Worm (Caenorhabditis elegans) whole organism, late embryonic: Measurements from ENCODE around the gene nhr-235.

Experiments
- F13H6.1 ChIP-seq: sonication (generic microtip); optimal IDR thresholded peaks from 2 replicates; lab custom pipeline; 2016; ENCODE audit warnings: missing genetic modification characterization, missing compliant biosample characterization
- K09A11.1 ChIP-seq: sonication (generic microtip); optimal IDR thresholded peaks from 2 replicates; lab custom pipeline; 2017; ENCODE audit warnings: antibody characterized with exemption, mild to moderate bottlenecking, missing genetic modification characterization, missing compliant biosample characterization; ENCODE audit not compliant: insufficient read depth
- ama-1 ChIP-seq: fragments of 150-350 bp; optimal IDR thresholded peaks from 2 replicates; lab custom pipeline; 2014
- ceh-18 ChIP-seq: sonication (generic microtip); optimal IDR thresholded peaks from 2 replicates; lab custom pipeline; 2016; ENCODE audit warnings: missing genetic modification characterization, missing compliant biosample characterization
- ceh-2 ChIP-seq: sonication (generic microtip); optimal IDR thresholded peaks from 2 replicates; lab custom pipeline; 2016; ENCODE audit warnings: missing genotype, missing genetic modification characterization, missing compliant biosample characterization
- ceh-24 ChIP-seq: sonication (generic microtip); optimal IDR thresholded peaks from 2 replicates; lab custom pipeline; 2016; ENCODE audit warnings: mild to moderate bottlenecking, missing genetic modification characterization, missing compliant biosample characterization
- ceh-31 ChIP-seq: sonication (generic microtip); optimal IDR thresholded peaks from 2 replicates; lab custom pipeline; 2016; ENCODE audit warnings: missing genetic modification characterization, missing compliant biosample characterization
- ceh-34 ChIP-seq: sonication (generic microtip); optimal IDR thresholded peaks from 2 replicates; lab custom pipeline; 2016; ENCODE audit warnings: mild to moderate bottlenecking, missing genetic modification characterization, missing compliant biosample characterization
- ceh-45 ChIP-seq: fragments of 200-800 bp; sonication (Bioruptor generic); IDR thresholded peaks from 2 replicates; pipeline ENCODE4 v1.3.6; 2022; ENCODE audit warnings: missing genetic modification reagents, missing genetic modification characterization, missing compliant biosample characterization
- ceh-48 ChIP-seq: sonication (generic microtip); optimal IDR thresholded peaks from 2 replicates; lab custom pipeline; 2016; ENCODE audit warnings: missing genetic modification characterization, inconsistent platforms, missing compliant biosample characterization
- che-1 ChIP-seq: sonication (generic microtip); optimal IDR thresholded peaks from 2 replicates; lab custom pipeline; 2016; ENCODE audit warnings: mild to moderate bottlenecking, missing genetic modification characterization, missing compliant biosample characterization
- dmd-4 ChIP-seq: sonication (generic microtip); optimal IDR thresholded peaks from 2 replicates; lab custom pipeline; 2016; ENCODE audit warnings: borderline replicate concordance, missing genetic modification characterization, missing compliant biosample characterization
- eyg-1 ChIP-seq: sonication (generic microtip); optimal IDR thresholded peaks from 2 replicates; lab custom pipeline; 2016; ENCODE audit warnings: missing genotype, missing genetic modification characterization, missing compliant biosample characterization
- fax-1 ChIP-seq: sonication (generic microtip); optimal IDR thresholded peaks from 2 replicates; lab custom pipeline; 2016; ENCODE audit warnings: missing genotype, missing genetic modification characterization, missing compliant biosample characterization
- hlh-15 ChIP-seq: sonication (generic microtip); optimal IDR thresholded peaks from 2 replicates; lab custom pipeline; 2016; ENCODE audit warnings: missing genetic modification characterization, missing compliant biosample characterization
- hlh-30 ChIP-seq: sonication (generic microtip); optimal IDR thresholded peaks from 2 replicates; lab custom pipeline; 2017; ENCODE audit warnings: antibody characterized with exemption, missing genetic modification characterization, missing compliant biosample characterization; ENCODE audit not compliant: insufficient read depth
- hlh-6 ChIP-seq: sonication (generic microtip); optimal IDR thresholded peaks from 2 replicates; lab custom pipeline; 2016; ENCODE audit warnings: missing genotype, missing genetic modification characterization, missing compliant biosample characterization
- lim-6 ChIP-seq: sonication (generic microtip); optimal IDR thresholded peaks from 2 replicates; lab custom pipeline; 2016; ENCODE audit warnings: missing genetic modification characterization, missing compliant biosample characterization
- mec-3 ChIP-seq: sonication (generic microtip); optimal IDR thresholded peaks from 2 replicates; lab custom pipeline; 2016; ENCODE audit warnings: borderline replicate concordance, missing genetic modification characterization, missing compliant biosample characterization
- nfya-1 ChIP-seq: sonication (generic microtip); optimal IDR thresholded peaks from 2 replicates; lab custom pipeline; 2017; ENCODE audit warnings: missing genetic modification characterization, mild to moderate bottlenecking, missing compliant biosample characterization, antibody characterized with exemption, moderate library complexity
- npax-4 ChIP-seq: sonication (generic microtip); optimal IDR thresholded peaks from 2 replicates; lab custom pipeline; 2016; ENCODE audit warnings: missing genetic modification characterization, missing compliant biosample characterization
- odd-2 ChIP-seq: sonication (generic microtip); optimal IDR thresholded peaks from 2 replicates; lab custom pipeline; 2017; ENCODE audit warnings: antibody characterized with exemption, mild to moderate bottlenecking, missing genetic modification characterization, missing compliant biosample characterization
- pat-9 ChIP-seq: fragments of 200-800 bp; sonication (Bioruptor generic); optimal IDR thresholded peaks from 2 replicates; lab custom pipeline; 2018; ENCODE audit warnings: mild to moderate bottlenecking, missing genetic modification characterization, moderate library complexity, missing compliant biosample characterization
- pax-1 ChIP-seq: fragments of 150-350 bp; optimal IDR thresholded peaks from 2 replicates; lab custom pipeline; 2014; ENCODE audit warnings: missing biosample characterization, missing genetic modification characterization
- pha-2 ChIP-seq: sonication (generic microtip); optimal IDR thresholded peaks from 2 replicates; lab custom pipeline; 2017; ENCODE audit warnings: mild to moderate bottlenecking, missing genetic modification characterization, missing compliant biosample characterization
- pqm-1 ChIP-seq: sonication (generic microtip); optimal IDR thresholded peaks from 2 replicates; lab custom pipeline; 2016; ENCODE audit warnings: missing genetic modification characterization, missing compliant biosample characterization
- pros-1 ChIP-seq: fragments of 150-350 bp; optimal IDR thresholded peaks from 2 replicates; lab custom pipeline; 2014; ENCODE audit warnings: missing biosample characterization, missing genetic modification reagents, missing genetic modification characterization
- tbx-2 ChIP-seq: sonication (generic microtip); optimal IDR thresholded peaks from 2 replicates; lab custom pipeline; 2016; ENCODE audit warnings: missing genetic modification characterization, missing compliant biosample characterization
- tbx-7 ChIP-seq: sonication (generic microtip); optimal IDR thresholded peaks from 2 replicates; lab custom pipeline; 2016; ENCODE audit warnings: missing genotype, missing genetic modification characterization, missing compliant biosample characterization
- ttx-3 ChIP-seq: sonication (generic microtip); optimal IDR thresholded peaks from 2 replicates; lab custom pipeline; 2016; ENCODE audit warnings: missing genetic modification reagents, missing genetic modification characterization, missing compliant biosample characterization
- unc-3 ChIP-seq, 2 experiments: fragments of 200-800 bp in 1 of 2; sonication (Bioruptor generic) in 1 of 2; sonication (generic microtip) in 1 of 2; conservative IDR thresholded peaks in 1 of 2; optimal IDR thresholded peaks in 1 of 2; 2 replicates each; pipeline versions ENCODE4 v1.3.6 to Lab custom; 2016 to 2022; ENCODE audit warnings: missing compliant biosample characterization in 2 of 2, missing genetic modification characterization in 2 of 2, missing genetic modification reagents in 1 of 2
- unc-42 ChIP-seq: sonication (generic microtip); optimal IDR thresholded peaks from 2 replicates; lab custom pipeline; 2016; ENCODE audit warnings: missing genotype, missing genetic modification characterization, missing compliant biosample characterization

nhr-235 gene

ce11 chrII:12640370-12640769 lies at the start of gene nhr-235:
nhr-235 (plus strand) TSS chrII:12640670.
- TF ChIP-seq ceh-2 (no peak), ama-1 (lab: Kevin White, UChicago) (no peak), ceh-31 (tag; lab: Kevin White, UChicago) (no peak), hlh-30 (tag; lab: Kevin White, UChicago) (no peak), hlh-6 (tag; lab: Kevin White, UChicago) (no peak), tbx-7 (tag; lab: Kevin White, UChicago) (no peak), unc-3 (GFP tag; conservative IDR thresholded peaks at IDR 0.05; lab: Robert Waterston, UW) (no peak), unc-3 (tag; optimal IDR thresholded peaks at IDR 0.05; lab: Kevin White, UChicago) (no peak), ceh-24 (tag; lab: Kevin White, UChicago) (no peak), che-1 (tag; lab: Kevin White, UChicago) (no peak), dmd-4 (tag; lab: Kevin White, UChicago) (no peak), npax-4 (no peak), mec-3 (tag; lab: Kevin White, UChicago) (no peak), K09A11.1 (tag; lab: Kevin White, UChicago) (no peak), ceh-45 (no peak), eyg-1 (tag; lab: Kevin White, UChicago) (no peak), pat-9 (tag; lab: Kevin White, UChicago) (no peak), fax-1 (tag; lab: Kevin White, UChicago) (no peak), ceh-18 (no peak), odd-2 (tag; lab: Kevin White, UChicago) (no peak)

ce11 chrII:12603667-12604621 lies 36.5 kb upstream of the nhr-235 start, which contains the start of the genes ceh-100 and lips-15:
ceh-100 (minus strand) TSS chrII:12603680.
lips-15 (plus strand) TSS chrII:12604386.
- TF ChIP-seq tbx-2 (tag; lab: Kevin White, UChicago): peak; percentile 34
- TF ChIP-seq ceh-24 (tag; lab: Kevin White, UChicago): no peak
- peak; percentile 17 for TF ChIP-seq ceh-48 (tag; lab: Kevin White, UChicago)
- TF ChIP-seq ceh-34 (tag; lab: Kevin White, UChicago): peak; percentile 28
- TF ChIP-seq F13H6.1: no peak
- TF ChIP-seq ceh-31 (tag; lab: Kevin White, UChicago): peak; percentile 68
- peak; percentile 10 for TF ChIP-seq nfya-1 (tag; lab: Kevin White, UChicago)

ce11 chrII:12606108-12606507 lies 34.4 kb upstream of the nhr-235 start:
- TF ChIP-seq npax-4: no peak
- TF ChIP-seq hlh-15: no peak
- TF ChIP-seq fax-1 (tag; lab: Kevin White, UChicago): no peak
- TF ChIP-seq ttx-3 (tag; lab: Kevin White, UChicago): no peak
- no peak for TF ChIP-seq ceh-34 (tag; lab: Kevin White, UChicago)
- TF ChIP-seq pha-2 (tag; lab: Kevin White, UChicago): no peak
- TF ChIP-seq unc-42: no peak
- no peak for TF ChIP-seq ceh-18
- no peak for TF ChIP-seq pros-1 (tag; lab: Kevin White, UChicago)
- TF ChIP-seq pqm-1 (tag; lab: Kevin White, UChicago): no peak
- no peak for TF ChIP-seq lim-6 (tag; lab: Kevin White, UChicago)
- TF ChIP-seq hlh-30 (tag; lab: Kevin White, UChicago): no peak
- TF ChIP-seq pax-1: no peak

ce11 chrII:12606900-12607299 lies 33.6 kb upstream of the nhr-235 start, which contains the start of gene Y38E10A.8:
Y38E10A.8 (plus strand) TSS chrII:12607200.
- no peak for TF ChIP-seq hlh-30 (tag; lab: Kevin White, UChicago)
